Worm (Caenorhabditis elegans) whole organism, young adult: ENCODE results near the gene trh-1.

Source experiments
- F23B12.7 ChIP-seq: sonication (generic microtip); optimal IDR thresholded peaks from 2 replicates; lab custom pipeline; 2017; ENCODE audit warnings: missing genetic modification characterization, mild to moderate bottlenecking, missing compliant biosample characterization, antibody characterized with exemption, moderate library complexity; ENCODE audit not compliant: insufficient read depth
- F39B2.1 ChIP-seq: fragments of 200-800 bp; sonication (Bioruptor generic); IDR thresholded peaks from 2 replicates; pipeline ENCODE4 v1.3.6; 2022; ENCODE audit warnings: missing genetic modification reagents, missing genetic modification characterization, missing compliant biosample characterization
- ama-1 ChIP-seq, 3 experiments: fragments of 150-350 bp in 1 of 3; sonication (generic microtip) in 2 of 3; optimal IDR thresholded peaks; 2 replicates each; lab custom pipeline; 2014 to 2018; ENCODE audit warnings: missing biosample characterization in 2 of 3, missing genetic modification characterization in 2 of 3, missing genetic modification reagents in 2 of 3
- attf-5 ChIP-seq: fragments of 200-800 bp; sonication (Bioruptor generic); optimal IDR thresholded peaks from 2 replicates; lab custom pipeline; 2018; ENCODE audit warnings: mild to moderate bottlenecking, missing genetic modification characterization, missing compliant biosample characterization
- ceh-100 ChIP-seq: fragments of 200-800 bp; sonication (Bioruptor generic); IDR thresholded peaks from 2 replicates; pipeline ENCODE4 v1.3.6; 2022; ENCODE audit warnings: missing genetic modification reagents, missing genetic modification characterization, missing compliant biosample characterization
- ceh-40 ChIP-seq: fragments of 200-800 bp; sonication (Bioruptor generic); IDR thresholded peaks from 2 replicates; pipeline ENCODE4 v1.3.6; 2022; ENCODE audit warnings: missing genetic modification characterization, missing compliant biosample characterization
- die-1 ChIP-seq: sonication (generic microtip); optimal IDR thresholded peaks from 2 replicates; lab custom pipeline; 2016; ENCODE audit warnings: missing genotype, mild to moderate bottlenecking, missing genetic modification characterization, missing compliant biosample characterization
- egl-18 ChIP-seq: fragments of 200-800 bp; sonication (Bioruptor generic); IDR thresholded peaks from 2 replicates; pipeline ENCODE4 v1.3.6; 2022; ENCODE audit warnings: missing genetic modification reagents, missing genetic modification characterization, missing compliant biosample characterization
- ets-4 ChIP-seq: fragments of 200-800 bp; sonication (Bioruptor generic); optimal IDR thresholded peaks from 2 replicates; lab custom pipeline; 2018; ENCODE audit warnings: mild to moderate bottlenecking, missing genetic modification characterization, missing compliant biosample characterization
- fkh-3 ChIP-seq: sonication (generic microtip); optimal IDR thresholded peaks from 2 replicates; lab custom pipeline; 2016; ENCODE audit warnings: mild to moderate bottlenecking, missing genetic modification characterization, missing compliant biosample characterization
- hmg-1.2 ChIP-seq: fragments of 200-800 bp; sonication (Bioruptor generic); IDR thresholded peaks from 2 replicates; pipeline ENCODE4 v1.3.6; 2022; ENCODE audit warnings: missing genetic modification reagents, missing genetic modification characterization, missing compliant biosample characterization
- let-526 ChIP-seq: fragments of 200-800 bp; sonication (Bioruptor generic); IDR thresholded peaks from 2 replicates; pipeline ENCODE4 v1.3.6; 2022; ENCODE audit warnings: missing genetic modification reagents, missing genetic modification characterization, missing compliant biosample characterization
- mcd-1 ChIP-seq: fragments of 200-800 bp; sonication (Bioruptor generic); IDR thresholded peaks from 2 replicates; pipeline ENCODE4 v1.3.6; 2022; ENCODE audit warnings: missing genetic modification reagents, missing genetic modification characterization, missing compliant biosample characterization
- mxl-1 ChIP-seq: sonication (generic microtip); optimal IDR thresholded peaks from 2 replicates; lab custom pipeline; 2016; ENCODE audit warnings: missing genetic modification characterization, missing compliant biosample characterization
- nfya-1 ChIP-seq: sonication (generic microtip); optimal IDR thresholded peaks from 2 replicates; lab custom pipeline; 2017; ENCODE audit warnings: antibody characterized with exemption, missing compliant biosample characterization, missing genetic modification characterization, borderline replicate concordance; ENCODE audit not compliant: insufficient read depth
- nhr-80 ChIP-seq: sonication (generic microtip); optimal IDR thresholded peaks from 2 replicates; lab custom pipeline; 2016; ENCODE audit warnings: missing genetic modification characterization, missing compliant biosample characterization
- rpc-1 ChIP-seq, 2 experiments: fragments of 150-350 bp in 1 of 2; sonication (generic microtip) in 1 of 2; optimal IDR thresholded peaks; 2 replicates each; lab custom pipeline; 2014 to 2018; ENCODE audit warnings: missing biosample characterization in 1 of 2, missing genetic modification characterization in 1 of 2, missing genetic modification reagents in 1 of 2, missing genotype in 1 of 2
- snpc-1.1 ChIP-seq: sonication (generic microtip); optimal IDR thresholded peaks from 2 replicates; lab custom pipeline; 2017; ENCODE audit warnings: missing genetic modification characterization, mild to moderate bottlenecking, missing compliant biosample characterization, antibody characterized with exemption, moderate library complexity, missing genotype, missing genetic modification reagents; ENCODE audit not compliant: insufficient read depth
- snpc-4 ChIP-seq, 5 experiments: fragments of 150-350 bp in 1 of 5; sonication (generic microtip) in 4 of 5; optimal IDR thresholded peaks; 2 replicates each; lab custom pipeline; 2014 to 2018; ENCODE audit warnings: missing genetic modification characterization in 5 of 5, missing biosample characterization in 3 of 5, antibody characterized with exemption in 2 of 5, mild to moderate bottlenecking in 2 of 5, missing compliant biosample characterization in 2 of 5, missing genotype in 2 of 5, moderate library complexity in 2 of 5, missing genetic modification reagents in 1 of 5
- tbx-9 ChIP-seq: sonication (generic microtip); optimal IDR thresholded peaks from 2 replicates; lab custom pipeline; 2016; ENCODE audit warnings: borderline replicate concordance, missing genetic modification characterization, inconsistent platforms, missing compliant biosample characterization
- ztf-18 ChIP-seq: sonication (generic microtip); optimal IDR thresholded peaks from 2 replicates; lab custom pipeline; 2016; ENCODE audit warnings: missing genotype, mild to moderate bottlenecking, missing genetic modification characterization, missing compliant biosample characterization
- ztf-26 ChIP-seq: sonication (generic microtip); optimal IDR thresholded peaks from 2 replicates; lab custom pipeline; 2017; ENCODE audit warnings: missing genetic modification characterization, missing compliant biosample characterization
- ztf-3 ChIP-seq: fragments of 200-800 bp; sonication (Bioruptor generic); optimal IDR thresholded peaks from 2 replicates; lab custom pipeline; 2018; ENCODE audit warnings: mild to moderate bottlenecking, missing genetic modification characterization, missing compliant biosample characterization
- ztf-6 ChIP-seq: fragments of 200-800 bp; sonication (Bioruptor generic); IDR thresholded peaks from 2 replicates; pipeline ENCODE4 v1.3.6; 2022; ENCODE audit warnings: missing genetic modification reagents, missing genetic modification characterization, missing compliant biosample characterization

Gene trh-1

ce11 chrIV:17331100-17331577 lies 37.3 kb upstream of the trh-1 start, which contains the start of gene C49C3.6 (continued):
- TF ChIP-seq die-1 = no peak

- TF ChIP-seq snpc-4 (GFP tag; optimal IDR thresholded peaks at IDR 0.05; lab: Kevin White, UChicago) = no peak
- TF ChIP-seq snpc-4 (tag; optimal IDR thresholded peaks at IDR 0.05; lab: Kevin White, UChicago) = peak in 1 of 4 experiments; percentile 50
- TF ChIP-seq ceh-100 (GFP tag; lab: Robert Waterston, UW) = no peak
Observed at ce11 chrIV:17332261-17332660, 36.1 kb upstream of the trh-1 start, which contains the start of gene C49C3.7. C49C3.7 (plus strand) TSS chrIV:17332561.

ce11 chrIV:17333542-17334281 lies 34.7 kb upstream of the trh-1 start, which contains the start of gene C49C3.15:
C49C3.15 (plus strand) TSS chrIV:17334231.
- TF ChIP-seq ztf-3 (no peak), attf-5 (GFP tag; lab: Kevin White, UChicago) (peak; percentile 71), snpc-4 (GFP tag; optimal IDR thresholded peaks at IDR 0.05; lab: Kevin White, UChicago) (no peak), snpc-4 (tag; optimal IDR thresholded peaks at IDR 0.05; lab: Kevin White, UChicago) (peak in 1 of 4 experiments; percentile 52), hmg-1.2 (GFP tag; lab: Robert Waterston, UW) (peak; percentile 51; the same call in 1 of the 2 replicates), nhr-80 (tag; lab: Kevin White, UChicago) (peak; percentile 15), ztf-18 (tag; lab: Kevin White, UChicago) (peak; percentile 13), ama-1 (optimal IDR thresholded peaks at IDR 0.05; lab: Kevin White, UChicago) (no peak), ama-1 (GFP tag; optimal IDR thresholded peaks at IDR 0.05; lab: Kevin White, UChicago) (peak in 1 of 2 experiments; percentile 21), mcd-1 (GFP tag; lab: Robert Waterston, UW) (0 out of 2 replicates have a peak, but pooled peaks have one; percentile 11), ztf-26 (no peak), F23B12.7 (peak; percentile 20), let-526 (GFP tag; lab: Robert Waterston, UW) (no peak)

ce11 chrIV:17335031-17335430 lies 33.4 kb upstream of the trh-1 start, which contains the start of gene C49C3.8:
C49C3.8 (plus strand) TSS chrIV:17335203.
- TF ChIP-seq mcd-1 (GFP tag; lab: Robert Waterston, UW) = no peak
- TF ChIP-seq ceh-40 (GFP tag; lab: Robert Waterston, UW) = no peak

- TF ChIP-seq die-1 (no peak), nhr-80 (tag; lab: Kevin White, UChicago) (peak; percentile 60)
Observed at ce11 chrIV:17338920-17339510, 29.4 kb upstream of the trh-1 start, which contains the start of gene C49C3.10. C49C3.10 (minus strand) TSS chrIV:17338970.

- TF ChIP-seq snpc-1.1 (tag; lab: Kevin White, UChicago) = no peak
- no peak for TF ChIP-seq ztf-6
Observed at ce11 chrIV:17341033-17341432, 27.4 kb upstream of the trh-1 start.

- no peak for TF ChIP-seq F39B2.1
- TF ChIP-seq nfya-1 (tag; lab: Kevin White, UChicago) = no peak
- peak; percentile 20 for TF ChIP-seq ets-4 (GFP tag; lab: Kevin White, UChicago)
- TF ChIP-seq mxl-1 = no peak
- TF ChIP-seq egl-18 = no peak
- TF ChIP-seq fkh-3 (tag; lab: Kevin White, UChicago) = no peak
- TF ChIP-seq snpc-1.1 (tag; lab: Kevin White, UChicago) = no peak
- TF ChIP-seq tbx-9 (tag; lab: Kevin White, UChicago) = no peak
- peak; percentile 80 for TF ChIP-seq nhr-80 (tag; lab: Kevin White, UChicago)
- TF ChIP-seq rpc-1 (optimal IDR thresholded peaks at IDR 0.05; lab: Kevin White, UChicago) = no peak
- TF ChIP-seq rpc-1 (tag; optimal IDR thresholded peaks at IDR 0.05; lab: Kevin White, UChicago) = no peak
- no peak for TF ChIP-seq ztf-26
Observed at ce11 chrIV:17342179-17342578, 26.2 kb upstream of the trh-1 start, which contains the start of gene C49C3.9. C49C3.9 (minus strand) TSS chrIV:17342314.
